Worm (Caenorhabditis elegans): Measurements from ENCODE around the gene sre-54.

DNA sequence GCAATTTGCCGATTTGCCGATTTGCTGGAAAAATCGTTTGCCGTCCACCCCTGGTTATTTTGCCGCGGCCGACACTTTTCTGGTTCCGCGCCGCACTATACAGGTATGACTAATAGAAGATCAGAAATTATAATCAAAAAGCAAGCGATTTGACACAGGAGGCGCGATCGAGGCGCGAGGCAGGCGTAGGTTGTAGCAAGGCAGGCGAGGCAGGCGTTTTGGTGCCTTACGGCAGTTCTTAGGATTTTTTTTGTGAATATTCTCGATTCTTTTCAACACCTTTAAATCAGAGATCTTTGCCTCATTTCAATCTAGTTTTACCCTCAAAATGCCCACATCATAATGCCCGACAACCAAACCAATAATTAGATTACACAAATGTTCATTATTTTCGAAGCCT lies 8.6 kb upstream of the sre-54 start, which contains the start of gene sre-56:
- TF ChIP-seq zag-1 (tag; optimal IDR thresholded peaks at IDR 0.05) = no peak
- no peak for TF ChIP-seq ceh-16 (tag; optimal IDR thresholded peaks at IDR 0.05)
- TF ChIP-seq gmeb-1 (tag; optimal IDR thresholded peaks at IDR 0.05) = no peak
- no peak for TF ChIP-seq unc-55 (GFP tag; optimal IDR thresholded peaks at IDR 0.05)
- no peak for TF ChIP-seq unc-39 (tag; optimal IDR thresholded peaks at IDR 0.05)
- TF ChIP-seq nhr-11 (tag; optimal IDR thresholded peaks at IDR 0.05) = no peak
- no peak for TF ChIP-seq egl-27 (tag; optimal IDR thresholded peaks at IDR 0.05)
- TF ChIP-seq ceh-82 (tag; optimal IDR thresholded peaks at IDR 0.05) = no peak
- no peak for TF ChIP-seq lsy-2 (tag; optimal IDR thresholded peaks at IDR 0.05)
